Fruit fly (Drosophila melanogaster): ENCODE measurements around the gene Taf12.

- TF ChIP-seq lola (GFP tag; optimal IDR thresholded peaks at IDR 0.05) (no peak), Hr78 (GFP tag; optimal IDR thresholded peaks at IDR 0.05) (no peak), br (GFP tag; optimal IDR thresholded peaks at IDR 0.05) (no peak), Rel (GFP tag; optimal IDR thresholded peaks at IDR 0.05) (no peak), Rel (tag; optimal IDR thresholded peaks at IDR 0.05) (no peak), GATAd (GFP tag; optimal IDR thresholded peaks at IDR 0.05) (no peak), Dfd (GFP tag; optimal IDR thresholded peaks at IDR 0.05) (no peak), dsf (GFP tag; optimal IDR thresholded peaks at IDR 0.05; ENCODE audit: borderline replicate concordance) (no peak), Vsx2 (GFP tag; optimal IDR thresholded peaks at IDR 0.05; ENCODE audit: partially characterized antibody) (no peak), brk (GFP tag; optimal IDR thresholded peaks at IDR 0.05) (no peak), Abd-B (GFP tag; optimal IDR thresholded peaks at IDR 0.05) (no peak)
Observed at dm6 chr3R:11721593-11721992, 42.1 kb upstream of the Taf12 start, which contains the start of gene CG12594.

Measured in whole organism, wandering third instar larva.